Worm (Caenorhabditis elegans): Measurements from ENCODE around the gene srg-58.

The srg-58 gene

ce11 chrV:2769754-2770153 is 10.4 kb upstream of the srg-58 start, which contains the start of gene dhs-15:
Gene dhs-15, minus strand, starts transcription at chrV:2769854.
- no peak for TF ChIP-seq unc-39 (tag; optimal IDR thresholded peaks at IDR 0.05)
- TF ChIP-seq bed-3 (GFP tag; optimal IDR thresholded peaks at IDR 0.05), result no peak
- TF ChIP-seq ztf-11 (tag; optimal IDR thresholded peaks at IDR 0.05), result no peak
- no peak for TF ChIP-seq cnd-1 (tag; optimal IDR thresholded peaks at IDR 0.05)
- TF ChIP-seq nhr-2 (tag; optimal IDR thresholded peaks at IDR 0.05), result no peak
- no peak for TF ChIP-seq sptf-1 (tag; optimal IDR thresholded peaks at IDR 0.05)
- no peak for TF ChIP-seq elt-3 (tag; optimal IDR thresholded peaks at IDR 0.05)

ce11 chrV:2767465-2767864 is 8.1 kb upstream of the srg-58 start, which contains the start of gene R05D8.9:
Gene R05D8.9, minus strand, starts transcription at chrV:2767565.
- TF ChIP-seq nhr-12 (tag; optimal IDR thresholded peaks at IDR 0.05), result no peak
- TF ChIP-seq elt-3 (tag; optimal IDR thresholded peaks at IDR 0.05), result no peak
- no peak for TF ChIP-seq unc-62 (GFP tag; optimal IDR thresholded peaks at IDR 0.05)
- TF ChIP-seq blmp-1 (tag; optimal IDR thresholded peaks at IDR 0.05), result no peak
- TF ChIP-seq unc-39 (tag; optimal IDR thresholded peaks at IDR 0.05), result no peak
- no peak for TF ChIP-seq sptf-1 (tag; optimal IDR thresholded peaks at IDR 0.05)

ce11 chrV:2765052-2765451 is 5.7 kb upstream of the srg-58 start, which contains the start of gene dhs-14:
Gene dhs-14, minus strand, starts transcription at chrV:2765200.
- TF ChIP-seq unc-62 (GFP tag; optimal IDR thresholded peaks at IDR 0.05) (no peak), nhr-76 (tag; optimal IDR thresholded peaks at IDR 0.05) (no peak), zip-8 (tag; optimal IDR thresholded peaks at IDR 0.05) (no peak), bed-3 (GFP tag; optimal IDR thresholded peaks at IDR 0.05) (no peak), unc-120 (tag; optimal IDR thresholded peaks at IDR 0.05; ENCODE audit: poor library complexity, severe bottlenecking) (no peak), mab-5 (tag; optimal IDR thresholded peaks at IDR 0.05) (no peak), elt-3 (tag; optimal IDR thresholded peaks at IDR 0.05) (no peak), ham-2 (GFP tag; optimal IDR thresholded peaks at IDR 0.05) (no peak), ztf-11 (tag; optimal IDR thresholded peaks at IDR 0.05) (no peak), lsy-2 (tag; optimal IDR thresholded peaks at IDR 0.05) (no peak), snpc-4 (tag; optimal IDR thresholded peaks at IDR 0.05) (no peak), nhr-28 (tag; optimal IDR thresholded peaks at IDR 0.05) (no peak), hlh-1 (tag; optimal IDR thresholded peaks at IDR 0.05) (no peak), mep-1 (tag; optimal IDR thresholded peaks at IDR 0.05) (no peak), ceh-39 (tag; optimal IDR thresholded peaks at IDR 0.05) (no peak), mls-2 (tag; optimal IDR thresholded peaks at IDR 0.05) (no peak), sptf-1 (tag; optimal IDR thresholded peaks at IDR 0.05) (no peak)

- no peak for TF ChIP-seq elt-3 (tag; optimal IDR thresholded peaks at IDR 0.05)
- no peak for TF ChIP-seq sptf-1 (tag; optimal IDR thresholded peaks at IDR 0.05)
Measured at ce11 chrV:2763105-2763504, 3.7 kb upstream of the srg-58 start, which contains the start of gene R05D8.7. Gene R05D8.7, minus strand, starts transcription at chrV:2763208.

ce11 chrV:2761470-2761869 is 2.1 kb upstream of the srg-58 start:
- TF ChIP-seq mep-1 (tag; optimal IDR thresholded peaks at IDR 0.05), result no peak
- TF ChIP-seq M03D4.4 (tag; optimal IDR thresholded peaks at IDR 0.05), result no peak
- TF ChIP-seq drap-1 (GFP tag; optimal IDR thresholded peaks at IDR 0.05), result no peak
- TF ChIP-seq blmp-1 (tag; optimal IDR thresholded peaks at IDR 0.05), result no peak
- TF ChIP-seq mls-2 (tag; optimal IDR thresholded peaks at IDR 0.05), result no peak
- TF ChIP-seq nhr-12 (tag; optimal IDR thresholded peaks at IDR 0.05), result no peak
- TF ChIP-seq sptf-1 (tag; optimal IDR thresholded peaks at IDR 0.05), result no peak
- no peak for TF ChIP-seq pha-4 (tag; optimal IDR thresholded peaks at IDR 0.05)
- no peak for TF ChIP-seq unc-39 (tag; optimal IDR thresholded peaks at IDR 0.05)
- no peak for TF ChIP-seq sem-2 (GFP tag; optimal IDR thresholded peaks at IDR 0.05)
- no peak for TF ChIP-seq elt-1 (tag; optimal IDR thresholded peaks at IDR 0.05; ENCODE audit: borderline replicate concordance, insufficient read depth)
- TF ChIP-seq zip-8 (tag; optimal IDR thresholded peaks at IDR 0.05), result no peak
- no peak for TF ChIP-seq lin-32 (GFP tag; optimal IDR thresholded peaks at IDR 0.05)
- TF ChIP-seq ham-2 (GFP tag; optimal IDR thresholded peaks at IDR 0.05), result no peak
- TF ChIP-seq unc-120 (tag; optimal IDR thresholded peaks at IDR 0.05; ENCODE audit: poor library complexity, severe bottlenecking), result no peak
- TF ChIP-seq lin-13 (tag; optimal IDR thresholded peaks at IDR 0.05), result no peak
- no peak for TF ChIP-seq ceh-83 (GFP tag; optimal IDR thresholded peaks at IDR 0.05)
- no peak for TF ChIP-seq nhr-76 (tag; optimal IDR thresholded peaks at IDR 0.05)
- TF ChIP-seq bed-3 (GFP tag; optimal IDR thresholded peaks at IDR 0.05), result no peak
- TF ChIP-seq unc-62 (GFP tag; optimal IDR thresholded peaks at IDR 0.05), result no peak

ce11 chrV:2758437-2758836 is 919 bp downstream of the srg-58 start:
- TF ChIP-seq snpc-4 (tag; optimal IDR thresholded peaks at IDR 0.05), result no peak

Data from whole organism, mixed stage, embryonic.